Worm (Caenorhabditis elegans): Measurements from ENCODE around the gene irld-48.

DNA sequence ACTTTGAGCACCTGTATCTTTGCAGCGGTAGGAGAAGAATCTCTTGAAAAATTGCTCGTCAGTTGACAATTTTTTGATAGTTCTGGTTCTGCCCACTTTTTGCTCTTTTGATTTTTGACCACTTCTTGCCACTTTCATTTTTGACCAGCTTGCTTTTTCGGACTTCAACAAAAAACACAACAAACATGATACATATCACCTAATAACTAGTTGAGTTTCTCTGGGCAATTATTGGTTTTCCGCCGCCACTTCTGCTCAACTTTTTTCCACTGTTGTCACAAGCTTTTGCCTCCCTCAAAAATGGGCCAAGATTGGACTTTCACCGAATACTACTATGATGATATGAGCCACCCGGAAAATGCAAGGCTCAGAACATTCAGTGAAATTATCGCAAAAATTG lies 2.4 kb downstream of the irld-48 start, which contains the start of gene srw-60:
- TF ChIP-seq hlh-1 (tag; optimal IDR thresholded peaks at IDR 0.05), result no peak
- TF ChIP-seq snpc-4 (tag; optimal IDR thresholded peaks at IDR 0.05), result no peak
- no peak for TF ChIP-seq lsy-2 (tag; optimal IDR thresholded peaks at IDR 0.05)
- TF ChIP-seq nhr-237 (tag; optimal IDR thresholded peaks at IDR 0.05), result no peak
- no peak for TF ChIP-seq nhr-28 (tag; optimal IDR thresholded peaks at IDR 0.05)
- no peak for TF ChIP-seq ceh-83 (GFP tag; optimal IDR thresholded peaks at IDR 0.05)
- TF ChIP-seq elt-1 (tag; optimal IDR thresholded peaks at IDR 0.05; ENCODE audit: borderline replicate concordance, insufficient read depth), result no peak
- TF ChIP-seq ceh-39 (tag; optimal IDR thresholded peaks at IDR 0.05), result no peak
- TF ChIP-seq unc-62 (GFP tag; optimal IDR thresholded peaks at IDR 0.05), result no peak
- no peak for TF ChIP-seq nhr-12 (tag; optimal IDR thresholded peaks at IDR 0.05)
- TF ChIP-seq zip-8 (tag; optimal IDR thresholded peaks at IDR 0.05), result no peak
- no peak for TF ChIP-seq nhr-2 (tag; optimal IDR thresholded peaks at IDR 0.05)
- no peak for TF ChIP-seq sptf-1 (tag; optimal IDR thresholded peaks at IDR 0.05)

Measured in whole organism, mixed stage, embryonic.